Worm (Caenorhabditis elegans) whole organism, L1 larva: ENCODE data around the gene agt-1.

Source experiments
- lin-39 ChIP-seq: fragments of 150-350 bp; optimal IDR thresholded peaks from 2 replicates; lab custom pipeline; 2014; ENCODE audit warnings: missing biosample characterization, missing genetic modification reagents, missing genetic modification characterization
- nhr-76 ChIP-seq: sonication (generic microtip); optimal IDR thresholded peaks from 2 replicates; lab custom pipeline; 2017; ENCODE audit warnings: missing biosample characterization, missing genetic modification characterization
- nhr-84 ChIP-seq: sonication (generic microtip); optimal IDR thresholded peaks from 2 replicates; lab custom pipeline; 2017; ENCODE audit warnings: missing biosample characterization, missing genetic modification characterization
- unc-62 ChIP-seq: fragments of 150-350 bp; optimal IDR thresholded peaks from 2 replicates; lab custom pipeline; 2014; ENCODE audit warnings: missing biosample characterization, missing genetic modification reagents, missing genetic modification characterization
- zag-1 ChIP-seq: fragments of 150-350 bp; optimal IDR thresholded peaks from 2 replicates; lab custom pipeline; 2014; ENCODE audit warnings: missing biosample characterization, missing genetic modification characterization

DNA sequence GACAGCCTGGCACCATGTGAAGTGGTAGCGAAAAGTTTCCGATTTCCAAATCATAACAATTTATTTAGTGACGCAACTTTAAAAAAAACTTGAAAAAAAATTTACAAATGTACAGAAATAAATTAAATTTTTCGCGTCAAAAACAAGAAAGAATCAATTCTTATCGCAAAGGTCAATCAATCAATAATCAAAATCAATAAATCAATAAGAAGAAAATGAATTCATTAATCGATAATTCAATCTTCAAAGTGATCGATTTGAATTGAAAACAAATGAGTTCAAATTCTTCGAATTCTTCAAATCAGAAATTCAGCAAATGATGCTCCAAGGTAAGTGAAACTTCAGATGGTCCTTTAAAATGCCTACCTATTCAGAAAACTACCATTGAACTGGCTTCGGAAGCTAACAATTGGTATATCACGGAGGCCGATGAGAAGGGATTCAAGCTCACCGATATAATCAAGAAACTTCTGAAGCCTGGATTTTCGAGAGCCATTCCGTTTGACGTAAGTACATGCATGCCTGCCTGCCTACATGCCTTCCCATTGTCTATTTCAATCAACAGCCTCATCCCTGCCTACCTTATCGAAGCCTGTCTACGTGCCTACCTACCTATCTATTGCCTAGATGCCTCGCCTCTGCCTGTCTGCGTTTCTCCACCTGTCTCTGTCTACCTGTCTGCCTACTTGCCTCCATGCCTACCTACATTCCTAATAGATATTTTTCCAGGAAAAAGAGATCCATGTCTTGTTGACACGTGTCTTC, 49.1 kb downstream of the agt-1 start:
- TF ChIP-seq nhr-84 (tag; lab: Kevin White, UChicago), result no peak
- no peak for TF ChIP-seq lin-39
- TF ChIP-seq unc-62, result no peak
- no peak for TF ChIP-seq nhr-76 (tag; lab: Kevin White, UChicago)
- no peak for TF ChIP-seq zag-1
